Fruit fly (Drosophila melanogaster): ENCODE results near the gene RpL13A.

Gene RpL13A

DNA sequence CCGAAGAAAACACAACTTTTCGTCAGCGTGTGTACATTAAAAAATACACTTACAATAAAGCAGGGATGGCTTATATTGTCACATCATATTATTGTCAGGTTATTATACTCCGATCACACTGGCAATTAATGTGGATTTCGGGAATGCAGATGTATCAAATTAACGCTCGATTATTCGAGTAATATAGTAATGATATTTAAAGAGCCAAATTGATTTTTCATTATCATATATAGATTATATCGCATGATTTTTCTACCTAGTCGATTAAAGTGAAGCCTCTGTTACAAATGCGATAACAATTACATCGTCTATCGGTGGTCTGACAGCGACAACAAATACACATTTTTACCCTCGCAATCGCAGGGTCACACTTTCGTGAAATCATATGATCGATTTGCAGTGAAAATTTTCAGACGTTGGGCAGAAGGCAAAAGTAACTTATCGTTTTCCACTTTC, 32.8 kb upstream of the RpL13A start, which contains the start of the genes noi and Vha26 (continued):
- TF ChIP-seq crp (GFP tag; optimal IDR thresholded peaks at IDR 0.05) = peak in 1 of 2 experiments; percentile 87
- TF ChIP-seq insv (GFP tag; optimal IDR thresholded peaks at IDR 0.05) = no peak
- no peak for TF ChIP-seq Optix (GFP tag; IDR thresholded peaks at IDR 0.05)
- peak; percentile 91 for TF ChIP-seq Med (GFP tag)
- TF ChIP-seq CG6813 (GFP tag; optimal IDR thresholded peaks at IDR 0.05) = no peak
- TF ChIP-seq CG10274 (GFP tag; optimal IDR thresholded peaks at IDR 0.05) = no peak
- no peak for TF ChIP-seq grn (GFP tag; optimal IDR thresholded peaks at IDR 0.05)
- no peak for TF ChIP-seq zen2 (GFP tag; IDR thresholded peaks at IDR 0.05; ENCODE audit: partially characterized antibody)
- TF ChIP-seq MBD-R2 (GFP tag; IDR thresholded peaks at IDR 0.05) = peak; percentile 61
- TF ChIP-seq CG4854 (GFP tag; optimal IDR thresholded peaks at IDR 0.05) = no peak
- TF ChIP-seq CG30431 (GFP tag; optimal IDR thresholded peaks at IDR 0.05) = no peak
- TF ChIP-seq E2f1 (GFP tag; IDR thresholded peaks at IDR 0.05) = no peak
- peak; percentile 12 for TF ChIP-seq Spps (tag; optimal IDR thresholded peaks at IDR 0.05)
- TF ChIP-seq maf-S (GFP tag; optimal IDR thresholded peaks at IDR 0.05) = peak; percentile 6
- peak; percentile 19 for TF ChIP-seq Deaf1 (tag; optimal IDR thresholded peaks at IDR 0.05)
- no peak for TF ChIP-seq Taf1 (GFP tag; IDR thresholded peaks at IDR 0.05)
- TF ChIP-seq ac (GFP tag; optimal IDR thresholded peaks at IDR 0.05) = no peak
- peak; percentile 37; the same call in 1 of the 2 replicates for TF ChIP-seq sna (GFP tag; IDR thresholded peaks at IDR 0.05; ENCODE audit: partially characterized antibody)
- TF ChIP-seq CG8944 (GFP tag; optimal IDR thresholded peaks at IDR 0.05) = no peak
- no peak for TF ChIP-seq pnt (GFP tag; optimal IDR thresholded peaks at IDR 0.05)
- TF ChIP-seq CG14710 (tag; optimal IDR thresholded peaks at IDR 0.05) = peak; percentile 99
- no peak for TF ChIP-seq sim (GFP tag; IDR thresholded peaks at IDR 0.05)
- TF ChIP-seq tin (GFP tag; optimal IDR thresholded peaks at IDR 0.05) = peak; percentile 39
- no peak for TF ChIP-seq tup (GFP tag; optimal IDR thresholded peaks at IDR 0.05)
- TF ChIP-seq Hand (GFP tag; optimal IDR thresholded peaks at IDR 0.05) = no peak
- TF ChIP-seq CG7987 (GFP tag; optimal IDR thresholded peaks at IDR 0.05) = no peak
- no peak for TF ChIP-seq Hmr (GFP tag; optimal IDR thresholded peaks at IDR 0.05)
- TF ChIP-seq lmd (GFP tag; IDR thresholded peaks at IDR 0.05) = no peak
- peak; percentile 61; the same call in 1 of the 2 replicates for TF ChIP-seq CG9932 (GFP tag; IDR thresholded peaks at IDR 0.05)
- 0 out of 2 replicates have a peak, but pooled peaks have one; percentile 24 for TF ChIP-seq Adf1 (GFP tag; IDR thresholded peaks at IDR 0.05)
- TF ChIP-seq twi (tag; optimal IDR thresholded peaks at IDR 0.05) = peak; percentile 45
- peak; percentile 31; the same call in 1 of the 2 replicates for TF ChIP-seq sisA (GFP tag; IDR thresholded peaks at IDR 0.05)
- TF ChIP-seq cato (GFP tag; optimal IDR thresholded peaks at IDR 0.05; ENCODE audit: borderline replicate concordance) = no peak
- no peak for TF ChIP-seq hkb (optimal IDR thresholded peaks at IDR 0.05)
- TF ChIP-seq hkb (GFP tag; IDR thresholded peaks at IDR 0.05) = no peak
- TF ChIP-seq Eip74EF (GFP tag; optimal IDR thresholded peaks at IDR 0.05) = no peak
- TF ChIP-seq lola (GFP tag; optimal IDR thresholded peaks at IDR 0.05) = peak in 2 of 3 experiments; percentile 45 to 100
- no peak for TF ChIP-seq Usf (GFP tag; optimal IDR thresholded peaks at IDR 0.05)
- peak; percentile 31 for TF ChIP-seq Mes4 (GFP tag; optimal IDR thresholded peaks at IDR 0.05)
- TF ChIP-seq slbo (GFP tag; IDR thresholded peaks at IDR 0.05) = peak; percentile 47
- TF ChIP-seq CG1792 (GFP tag; optimal IDR thresholded peaks at IDR 0.05) = no peak
- TF ChIP-seq CG1602 (GFP tag; optimal IDR thresholded peaks at IDR 0.05) = no peak
- TF ChIP-seq nom (GFP tag; optimal IDR thresholded peaks at IDR 0.05) = no peak
- TF ChIP-seq Rfx (GFP tag; IDR thresholded peaks at IDR 0.05) = no peak
- peak; percentile 90 for TF ChIP-seq pzg (GFP tag; optimal IDR thresholded peaks at IDR 0.05)
- TF ChIP-seq CG8765 (GFP tag; IDR thresholded peaks at IDR 0.05) = 0 out of 2 replicates have a peak, but pooled peaks have one; percentile 25
- no peak for TF ChIP-seq Bteb2 (GFP tag; optimal IDR thresholded peaks at IDR 0.05)
- peak; percentile 65 for TF ChIP-seq Sin3A (optimal IDR thresholded peaks at IDR 0.05)
- TF ChIP-seq pros (GFP tag; optimal IDR thresholded peaks at IDR 0.05) = no peak
- TF ChIP-seq CG7745 (tag; optimal IDR thresholded peaks at IDR 0.05) = no peak

All from whole organism, embryonic.